Worm (Caenorhabditis elegans): ENCODE measurements around the gene pph-1.
A peak's percentile ranks its signal among the peaks of the same experiment; 100 is the strongest.

Gene pph-1

DNA sequence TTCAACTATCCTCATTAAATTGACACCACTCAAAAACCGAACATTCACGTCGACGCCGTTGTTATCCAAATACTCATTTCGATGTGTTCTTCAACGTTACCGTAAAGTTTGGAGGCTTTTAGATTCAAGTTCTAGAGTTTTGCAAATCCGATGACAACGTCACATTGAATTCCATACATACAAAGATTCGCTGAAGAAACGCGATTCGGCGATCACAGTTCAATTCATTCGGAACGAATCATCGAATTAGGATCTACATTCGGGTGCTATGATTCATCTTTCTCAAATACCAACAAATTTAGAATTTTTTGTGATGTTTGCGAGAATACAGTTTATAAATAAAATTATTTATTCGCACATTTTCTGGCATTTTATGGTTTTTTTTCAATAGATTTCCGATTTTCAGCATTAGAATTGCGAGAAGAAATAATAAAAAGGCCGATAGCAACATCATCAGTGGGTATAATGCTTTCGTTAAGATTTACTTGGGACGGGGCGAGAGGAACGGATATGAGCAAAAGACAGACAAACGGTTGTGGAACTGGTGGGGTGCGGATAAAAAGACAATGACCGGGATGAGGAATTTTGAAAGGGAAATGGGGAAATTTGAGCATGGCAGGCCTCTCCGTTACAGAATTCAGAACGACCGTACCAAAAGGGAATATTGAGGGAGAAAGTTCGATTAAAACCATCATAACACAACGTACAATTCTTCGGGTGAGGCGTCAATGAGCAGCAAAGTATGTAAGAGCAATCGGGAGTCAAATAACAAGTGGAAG, 9.7 kb downstream of the pph-1 start (continued):
- TF ChIP-seq hrde-1 (tag; optimal IDR thresholded peaks at IDR 0.05; ENCODE audit: borderline replicate concordance) (no peak), sdz-38 (tag; optimal IDR thresholded peaks at IDR 0.05) (no peak), T07F8.4 (tag; optimal IDR thresholded peaks at IDR 0.05) (no peak), atf-7 (tag; optimal IDR thresholded peaks at IDR 0.05) (peak; percentile 41), ceh-79 (tag; optimal IDR thresholded peaks at IDR 0.05) (no peak), ccch-3 (GFP tag; optimal IDR thresholded peaks at IDR 0.05) (no peak), tbx-9 (tag; optimal IDR thresholded peaks at IDR 0.05; ENCODE audit: borderline replicate concordance) (no peak), F33H1.4 (GFP tag; IDR thresholded peaks at IDR 0.05) (no peak), ceh-40 (GFP tag; IDR thresholded peaks at IDR 0.05) (0 out of 2 replicates have a peak, but pooled peaks have one; percentile 24), ztf-28 (GFP tag; IDR thresholded peaks at IDR 0.05) (no peak), let-526 (GFP tag; IDR thresholded peaks at IDR 0.05) (0 out of 2 replicates have a peak, but pooled peaks have one; percentile 39)

DNA sequence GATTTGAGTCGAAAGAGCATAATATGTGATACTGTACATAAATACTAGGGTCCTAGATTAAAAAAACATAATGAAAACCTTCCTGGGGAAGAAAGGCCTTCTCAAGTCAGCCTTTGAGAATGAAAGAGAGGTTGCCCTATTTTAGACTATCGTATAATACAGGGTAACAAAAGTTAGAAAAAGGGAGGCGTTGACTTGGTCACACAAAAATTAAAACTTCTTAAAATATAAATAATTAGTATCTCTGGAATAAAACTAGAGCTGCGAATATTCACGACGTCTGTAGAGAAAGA, 10.2 kb downstream of the pph-1 start:
- TF ChIP-seq hsf-1 (GFP tag; IDR thresholded peaks at IDR 0.05), result 0 out of 2 replicates have a peak, but pooled peaks have one; percentile 8
- 0 out of 2 replicates have a peak, but pooled peaks have one; percentile 5 for TF ChIP-seq ztf-28 (GFP tag; IDR thresholded peaks at IDR 0.05)
- no peak for TF ChIP-seq dpl-1 (GFP tag; optimal IDR thresholded peaks at IDR 0.05)
- no peak for TF ChIP-seq ama-1 (optimal IDR thresholded peaks at IDR 0.05)
- TF ChIP-seq ama-1 (GFP tag; optimal IDR thresholded peaks at IDR 0.05), result peak in 1 of 2 experiments; percentile 5
- peak; percentile 53; the same call in 1 of the 2 replicates for TF ChIP-seq ztf-25 (GFP tag; IDR thresholded peaks at IDR 0.05)
- TF ChIP-seq tbp1 (GFP tag; optimal IDR thresholded peaks at IDR 0.05), result no peak
- 0 out of 2 replicates have a peak, but pooled peaks have one; percentile 3 for TF ChIP-seq K11D2.4 (GFP tag; IDR thresholded peaks at IDR 0.05)

DNA sequence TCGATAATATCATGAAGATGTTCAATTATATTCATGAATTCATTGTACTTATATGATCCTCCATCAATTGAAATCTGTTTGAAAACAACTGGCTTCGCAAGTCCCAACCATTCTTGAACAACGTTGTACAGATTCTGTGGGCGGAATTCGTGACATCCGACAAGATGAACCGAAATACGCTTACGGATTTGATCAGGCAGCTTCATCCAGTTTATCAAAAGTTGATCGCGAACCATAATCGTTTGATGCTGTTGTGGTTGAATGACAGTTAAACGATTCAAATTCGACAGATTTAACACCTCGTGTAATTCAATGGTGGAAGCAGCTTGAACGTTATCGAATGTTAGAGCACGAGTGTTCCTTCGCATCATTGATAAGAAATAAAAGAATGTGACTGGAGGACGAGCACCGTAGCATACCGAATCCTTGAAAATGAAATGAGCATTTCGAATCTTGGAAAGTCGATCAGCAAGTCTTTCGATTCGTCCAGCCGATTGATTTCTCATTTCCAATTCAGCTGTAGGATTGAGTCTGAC, 11.4 kb downstream of the pph-1 start:
- no peak for TF ChIP-seq ztf-25 (GFP tag; IDR thresholded peaks at IDR 0.05)
- TF ChIP-seq rcor-1 (GFP tag; IDR thresholded peaks at IDR 0.05), result no peak
- TF ChIP-seq athp-1 (tag; optimal IDR thresholded peaks at IDR 0.05), result no peak
- no peak for TF ChIP-seq F22D6.2 (tag; optimal IDR thresholded peaks at IDR 0.05)
- no peak for TF ChIP-seq hlh-26 (GFP tag; conservative IDR thresholded peaks at IDR 0.05)
- TF ChIP-seq F23B12.7 (tag; optimal IDR thresholded peaks at IDR 0.05; ENCODE audit: insufficient read depth), result no peak
- peak; percentile 11 for TF ChIP-seq atf-7 (tag; optimal IDR thresholded peaks at IDR 0.05)
- no peak for TF ChIP-seq dpl-1 (GFP tag; optimal IDR thresholded peaks at IDR 0.05)
- TF ChIP-seq him-1 (tag; optimal IDR thresholded peaks at IDR 0.05), result no peak
- no peak for TF ChIP-seq sptf-2 (GFP tag; optimal IDR thresholded peaks at IDR 0.05)
- no peak for TF ChIP-seq ccch-3 (GFP tag; optimal IDR thresholded peaks at IDR 0.05)
- TF ChIP-seq egrh-3 (GFP tag; IDR thresholded peaks at IDR 0.05), result no peak
- TF ChIP-seq ZK185.1 (tag; optimal IDR thresholded peaks at IDR 0.05; ENCODE audit: poor library complexity, severe bottlenecking), result no peak
- no peak for TF ChIP-seq lin-26 (GFP tag; IDR thresholded peaks at IDR 0.05)
- TF ChIP-seq Y95B8A.8 (GFP tag; IDR thresholded peaks at IDR 0.05), result no peak
- no peak for TF ChIP-seq aptf-2 (GFP tag; conservative IDR thresholded peaks at IDR 0.05)
- TF ChIP-seq F52B5.7 (tag; optimal IDR thresholded peaks at IDR 0.05), result no peak
- TF ChIP-seq ets-4 (GFP tag; optimal IDR thresholded peaks at IDR 0.05), result peak; percentile 13
- TF ChIP-seq B0336.3 (GFP tag; IDR thresholded peaks at IDR 0.05), result no peak
- peak; percentile 71 for TF ChIP-seq nhr-80 (tag; optimal IDR thresholded peaks at IDR 0.05)
- no peak for TF ChIP-seq cebp-1 (GFP tag; IDR thresholded peaks at IDR 0.05)
- peak; percentile 14 for TF ChIP-seq cebp-1 (tag; optimal IDR thresholded peaks at IDR 0.05)
- TF ChIP-seq somi-1 (GFP tag; optimal IDR thresholded peaks at IDR 0.05), result no peak
